Worm (Caenorhabditis elegans): ENCODE results near the gene C14C10.5.

ce11 chrV:12636248-12636647 is 36.3 kb downstream of the C14C10.5 start:
- TF ChIP-seq unc-39 (tag; optimal IDR thresholded peaks at IDR 0.05): no peak
- TF ChIP-seq peb-1 (tag; optimal IDR thresholded peaks at IDR 0.05): no peak
- no peak for TF ChIP-seq nhr-6 (tag; optimal IDR thresholded peaks at IDR 0.05)
- TF ChIP-seq lsy-2 (tag; optimal IDR thresholded peaks at IDR 0.05): peak in 1 of 2 experiments; percentile 31
- peak; percentile 55 for TF ChIP-seq nhr-129 (tag; optimal IDR thresholded peaks at IDR 0.05)
- no peak for TF ChIP-seq nhr-12 (tag; optimal IDR thresholded peaks at IDR 0.05)
- no peak for TF ChIP-seq ztf-11 (tag; optimal IDR thresholded peaks at IDR 0.05)
- TF ChIP-seq nhr-10 (tag; optimal IDR thresholded peaks at IDR 0.05): no peak
- TF ChIP-seq elt-3 (tag; optimal IDR thresholded peaks at IDR 0.05): no peak
- no peak for TF ChIP-seq ceh-16 (tag; optimal IDR thresholded peaks at IDR 0.05)

Data from whole organism, L2 larva.